Worm (Caenorhabditis elegans) whole organism, L1 larva: Measurements from ENCODE around the gene R160.3.

Source experiments
- ceh-88 ChIP-seq: fragments of 200-800 bp; sonication (Bioruptor generic); IDR thresholded peaks from 2 replicates; pipeline ENCODE4 v1.3.6; 2022; ENCODE audit warnings: missing genetic modification characterization, missing compliant biosample characterization
- dsc-1 ChIP-seq: sonication (generic microtip); optimal IDR thresholded peaks from 2 replicates; lab custom pipeline; 2016; ENCODE audit warnings: mild to moderate bottlenecking, missing genetic modification characterization, missing compliant biosample characterization
- egl-27 ChIP-seq, 2 experiments: fragments of 150-350 bp in 1 of 2; sonication (generic microtip); optimal IDR thresholded peaks; 3 replicates each; lab custom pipeline; 2017 to 2018; ENCODE audit warnings: missing biosample characterization in 2 of 2, missing genetic modification characterization in 2 of 2, missing genetic modification reagents in 2 of 2
- fos-1 ChIP-seq: fragments of 150-350 bp; optimal IDR thresholded peaks from 2 replicates; lab custom pipeline; 2014; ENCODE audit warnings: missing biosample characterization, missing genetic modification characterization
- lin-35 ChIP-seq, 2 experiments: fragments of 150-350 bp; optimal IDR thresholded peaks; 2 replicates each; lab custom pipeline; 2014; ENCODE audit warnings: missing biosample characterization in 2 of 2, missing genetic modification characterization in 2 of 2, missing genetic modification reagents in 2 of 2
- lsy-2 ChIP-seq, 2 experiments: fragments of 150-350 bp; optimal IDR thresholded peaks; 2 replicates each; lab custom pipeline; 2014; ENCODE audit warnings: missing biosample characterization in 2 of 2, missing genetic modification characterization in 2 of 2
- nhr-11 ChIP-seq: fragments of 150-350 bp; optimal IDR thresholded peaks from 2 replicates; lab custom pipeline; 2014; ENCODE audit warnings: missing biosample characterization, missing genetic modification characterization
- skn-1 ChIP-seq: fragments of 150-350 bp; optimal IDR thresholded peaks from 2 replicates; lab custom pipeline; 2014; ENCODE audit warnings: missing biosample characterization, missing genetic modification characterization
- snu-23 ChIP-seq: sonication (generic microtip); optimal IDR thresholded peaks from 2 replicates; lab custom pipeline; 2016; ENCODE audit warnings: missing genetic modification characterization, missing compliant biosample characterization
- zag-1 ChIP-seq: fragments of 150-350 bp; optimal IDR thresholded peaks from 2 replicates; lab custom pipeline; 2014; ENCODE audit warnings: missing biosample characterization, missing genetic modification characterization

ce11 chrX:4404717-4405116 is 38.6 kb upstream of the R160.3 start:
- TF ChIP-seq lsy-2 (tag; optimal IDR thresholded peaks at IDR 0.05; lab: Kevin White, UChicago) (no peak), dsc-1 (tag; lab: Kevin White, UChicago) (no peak), egl-27 (tag; optimal IDR thresholded peaks at IDR 0.05; lab: Kevin White, UChicago) (no peak), fos-1 (tag; lab: Kevin White, UChicago) (no peak), lin-35 (GFP tag; optimal IDR thresholded peaks at IDR 0.05; lab: Kevin White, UChicago) (no peak), nhr-11 (tag; lab: Kevin White, UChicago) (no peak), snu-23 (GFP tag; lab: Kevin White, UChicago) (no peak), zag-1 (tag; lab: Kevin White, UChicago) (no peak), ceh-88 (GFP tag; lab: Robert Waterston, UW) (no peak), skn-1 (tag; lab: Kevin White, UChicago) (no peak)
